Worm (Caenorhabditis elegans) whole organism, late embryonic: ENCODE results near the gene T07F12.2.

Experiments used
- C08G9.2 ChIP-seq: sonication (generic microtip); optimal IDR thresholded peaks from 2 replicates; lab custom pipeline; 2016; ENCODE audit warnings: mild to moderate bottlenecking, missing genetic modification characterization, moderate library complexity, missing compliant biosample characterization
- C38D4.7 ChIP-seq: fragments of 200-800 bp; sonication (Bioruptor generic); optimal IDR thresholded peaks from 2 replicates; lab custom pipeline; 2018; ENCODE audit warnings: mild to moderate bottlenecking, missing genetic modification characterization, moderate library complexity, missing compliant biosample characterization
- F13H6.1 ChIP-seq: sonication (generic microtip); optimal IDR thresholded peaks from 2 replicates; lab custom pipeline; 2016; ENCODE audit warnings: missing genetic modification characterization, missing compliant biosample characterization
- K09A11.1 ChIP-seq: sonication (generic microtip); optimal IDR thresholded peaks from 2 replicates; lab custom pipeline; 2017; ENCODE audit warnings: antibody characterized with exemption, mild to moderate bottlenecking, missing genetic modification characterization, missing compliant biosample characterization; ENCODE audit not compliant: insufficient read depth
- T23F11.4 ChIP-seq: fragments of 200-800 bp; sonication (Bioruptor generic); optimal IDR thresholded peaks from 2 replicates; lab custom pipeline; 2018; ENCODE audit warnings: mild to moderate bottlenecking, missing genetic modification characterization, missing compliant biosample characterization
- Y22D7AL.16 ChIP-seq: sonication (generic microtip); optimal IDR thresholded peaks from 2 replicates; lab custom pipeline; 2016; ENCODE audit warnings: missing genetic modification characterization, missing compliant biosample characterization
- ahr-1 ChIP-seq: sonication (generic microtip); optimal IDR thresholded peaks from 2 replicates; lab custom pipeline; 2016; ENCODE audit warnings: missing genetic modification characterization, missing compliant biosample characterization
- ama-1 ChIP-seq: fragments of 150-350 bp; optimal IDR thresholded peaks from 2 replicates; lab custom pipeline; 2014
- ceh-14 ChIP-seq: sonication (generic microtip); optimal IDR thresholded peaks from 2 replicates; lab custom pipeline; 2016; ENCODE audit warnings: missing genotype, missing genetic modification characterization, missing compliant biosample characterization
- ceh-19 ChIP-seq: fragments of 200-800 bp; sonication (Bioruptor generic); optimal IDR thresholded peaks from 2 replicates; lab custom pipeline; 2018; ENCODE audit warnings: mild to moderate bottlenecking, missing genetic modification characterization, missing compliant biosample characterization
- ceh-2 ChIP-seq: sonication (generic microtip); optimal IDR thresholded peaks from 2 replicates; lab custom pipeline; 2016; ENCODE audit warnings: missing genotype, missing genetic modification characterization, missing compliant biosample characterization
- ceh-22 ChIP-seq: sonication (generic microtip); optimal IDR thresholded peaks from 2 replicates; lab custom pipeline; 2017; ENCODE audit warnings: missing biosample characterization, missing genetic modification characterization
- ceh-24 ChIP-seq: sonication (generic microtip); optimal IDR thresholded peaks from 2 replicates; lab custom pipeline; 2016; ENCODE audit warnings: mild to moderate bottlenecking, missing genetic modification characterization, missing compliant biosample characterization
- ceh-30 ChIP-seq: fragments of 150-350 bp; optimal IDR thresholded peaks from 2 replicates; lab custom pipeline; 2014; ENCODE audit warnings: missing biosample characterization, missing genetic modification characterization
- ceh-31 ChIP-seq: sonication (generic microtip); optimal IDR thresholded peaks from 2 replicates; lab custom pipeline; 2016; ENCODE audit warnings: missing genetic modification characterization, missing compliant biosample characterization
- ceh-45 ChIP-seq: fragments of 200-800 bp; sonication (Bioruptor generic); IDR thresholded peaks from 2 replicates; pipeline ENCODE4 v1.3.6; 2022; ENCODE audit warnings: missing genetic modification reagents, missing genetic modification characterization, missing compliant biosample characterization
- ceh-9 ChIP-seq: sonication (generic microtip); optimal IDR thresholded peaks from 2 replicates; lab custom pipeline; 2016; ENCODE audit warnings: mild to moderate bottlenecking, missing genetic modification characterization, inconsistent platforms, missing compliant biosample characterization
- dve-1 ChIP-seq: sonication (generic microtip); optimal IDR thresholded peaks from 2 replicates; lab custom pipeline; 2017; ENCODE audit warnings: antibody characterized with exemption, mild to moderate bottlenecking, missing genetic modification characterization, missing compliant biosample characterization
- elt-2 ChIP-seq: sonication (generic microtip); optimal IDR thresholded peaks from 2 replicates; lab custom pipeline; 2016; ENCODE audit warnings: missing genetic modification reagents, missing genetic modification characterization, missing compliant biosample characterization
- elt-4 ChIP-seq: sonication (generic microtip); optimal IDR thresholded peaks from 2 replicates; lab custom pipeline; 2016; ENCODE audit warnings: missing genetic modification characterization, missing compliant biosample characterization
- ets-4 ChIP-seq: sonication (generic microtip); optimal IDR thresholded peaks from 2 replicates; lab custom pipeline; 2016; ENCODE audit warnings: missing genetic modification characterization, missing compliant biosample characterization
- eyg-1 ChIP-seq: sonication (generic microtip); optimal IDR thresholded peaks from 2 replicates; lab custom pipeline; 2016; ENCODE audit warnings: missing genotype, missing genetic modification characterization, missing compliant biosample characterization
- fax-1 ChIP-seq: sonication (generic microtip); optimal IDR thresholded peaks from 2 replicates; lab custom pipeline; 2016; ENCODE audit warnings: missing genotype, missing genetic modification characterization, missing compliant biosample characterization
- fkh-6 ChIP-seq: sonication (generic microtip); optimal IDR thresholded peaks from 2 replicates; lab custom pipeline; 2016; ENCODE audit warnings: missing genetic modification characterization, missing compliant biosample characterization
- gmeb-2 ChIP-seq: sonication (generic microtip); optimal IDR thresholded peaks from 2 replicates; lab custom pipeline; 2016; ENCODE audit warnings: missing genetic modification characterization, inconsistent platforms, missing compliant biosample characterization
- hlh-13 ChIP-seq: fragments of 200-800 bp; sonication (Bioruptor generic); optimal IDR thresholded peaks from 2 replicates; lab custom pipeline; 2018; ENCODE audit warnings: mild to moderate bottlenecking, missing genetic modification characterization, missing compliant biosample characterization
- hlh-15 ChIP-seq: sonication (generic microtip); optimal IDR thresholded peaks from 2 replicates; lab custom pipeline; 2016; ENCODE audit warnings: missing genetic modification characterization, missing compliant biosample characterization
- hlh-8 ChIP-seq: sonication (generic microtip); optimal IDR thresholded peaks from 2 replicates; lab custom pipeline; 2016; ENCODE audit warnings: missing genotype, missing genetic modification characterization, missing compliant biosample characterization
- lim-6 ChIP-seq: sonication (generic microtip); optimal IDR thresholded peaks from 2 replicates; lab custom pipeline; 2016; ENCODE audit warnings: missing genetic modification characterization, missing compliant biosample characterization
- nhr-232 ChIP-seq: sonication (generic microtip); optimal IDR thresholded peaks from 2 replicates; lab custom pipeline; 2016; ENCODE audit warnings: missing genetic modification characterization, missing compliant biosample characterization
- npax-4 ChIP-seq: sonication (generic microtip); optimal IDR thresholded peaks from 2 replicates; lab custom pipeline; 2016; ENCODE audit warnings: missing genetic modification characterization, missing compliant biosample characterization
- pag-3 ChIP-seq: sonication (generic microtip); optimal IDR thresholded peaks from 2 replicates; lab custom pipeline; 2016; ENCODE audit warnings: missing compliant biosample characterization, missing genetic modification characterization, borderline replicate concordance
- pat-9 ChIP-seq: fragments of 200-800 bp; sonication (Bioruptor generic); optimal IDR thresholded peaks from 2 replicates; lab custom pipeline; 2018; ENCODE audit warnings: mild to moderate bottlenecking, missing genetic modification characterization, moderate library complexity, missing compliant biosample characterization
- pha-2 ChIP-seq: sonication (generic microtip); optimal IDR thresholded peaks from 2 replicates; lab custom pipeline; 2017; ENCODE audit warnings: mild to moderate bottlenecking, missing genetic modification characterization, missing compliant biosample characterization
- pha-4 ChIP-seq: fragments of 150-350 bp; optimal IDR thresholded peaks from 2 replicates; lab custom pipeline; 2018; ENCODE audit warnings: missing biosample characterization, missing genetic modification reagents, missing genetic modification characterization
- rnt-1 ChIP-seq: sonication (generic microtip); optimal IDR thresholded peaks from 2 replicates; lab custom pipeline; 2016; ENCODE audit warnings: missing genetic modification characterization, missing compliant biosample characterization
- sdc-2 ChIP-seq: sonication (generic microtip); optimal IDR thresholded peaks from 2 replicates; lab custom pipeline; 2016; ENCODE audit warnings: missing genotype, missing genetic modification characterization, missing compliant biosample characterization
- sox-2 ChIP-seq: fragments of 200-800 bp; sonication (Bioruptor generic); IDR thresholded peaks from 2 replicates; pipeline ENCODE4 v1.3.6; 2022; ENCODE audit warnings: missing genetic modification reagents, missing genetic modification characterization, missing compliant biosample characterization
- sox-4 ChIP-seq: sonication (generic microtip); optimal IDR thresholded peaks from 2 replicates; lab custom pipeline; 2017; ENCODE audit warnings: mild to moderate bottlenecking, missing genetic modification characterization, inconsistent platforms, missing compliant biosample characterization
- syd-9 ChIP-seq: sonication (generic microtip); optimal IDR thresholded peaks from 2 replicates; lab custom pipeline; 2016; ENCODE audit warnings: mild to moderate bottlenecking, missing genetic modification characterization, moderate library complexity, missing compliant biosample characterization
- tbx-2 ChIP-seq: sonication (generic microtip); optimal IDR thresholded peaks from 2 replicates; lab custom pipeline; 2016; ENCODE audit warnings: missing genetic modification characterization, missing compliant biosample characterization
- tbx-7 ChIP-seq: sonication (generic microtip); optimal IDR thresholded peaks from 2 replicates; lab custom pipeline; 2016; ENCODE audit warnings: missing genotype, missing genetic modification characterization, missing compliant biosample characterization
- unc-3 ChIP-seq, 2 experiments: fragments of 200-800 bp in 1 of 2; sonication (Bioruptor generic) in 1 of 2; sonication (generic microtip) in 1 of 2; conservative IDR thresholded peaks in 1 of 2; optimal IDR thresholded peaks in 1 of 2; 2 replicates each; pipeline versions ENCODE4 v1.3.6 to Lab custom; 2016 to 2022; ENCODE audit warnings: missing compliant biosample characterization in 2 of 2, missing genetic modification characterization in 2 of 2, missing genetic modification reagents in 1 of 2
- unc-42 ChIP-seq: sonication (generic microtip); optimal IDR thresholded peaks from 2 replicates; lab custom pipeline; 2016; ENCODE audit warnings: missing genotype, missing genetic modification characterization, missing compliant biosample characterization
- unc-86 ChIP-seq: sonication (generic microtip); optimal IDR thresholded peaks from 2 replicates; lab custom pipeline; 2016; ENCODE audit warnings: missing genetic modification characterization, missing compliant biosample characterization
- zip-5 ChIP-seq: sonication (generic microtip); optimal IDR thresholded peaks from 2 replicates; lab custom pipeline; 2016; ENCODE audit warnings: missing genetic modification characterization, missing compliant biosample characterization

The T07F12.2 gene

DNA sequence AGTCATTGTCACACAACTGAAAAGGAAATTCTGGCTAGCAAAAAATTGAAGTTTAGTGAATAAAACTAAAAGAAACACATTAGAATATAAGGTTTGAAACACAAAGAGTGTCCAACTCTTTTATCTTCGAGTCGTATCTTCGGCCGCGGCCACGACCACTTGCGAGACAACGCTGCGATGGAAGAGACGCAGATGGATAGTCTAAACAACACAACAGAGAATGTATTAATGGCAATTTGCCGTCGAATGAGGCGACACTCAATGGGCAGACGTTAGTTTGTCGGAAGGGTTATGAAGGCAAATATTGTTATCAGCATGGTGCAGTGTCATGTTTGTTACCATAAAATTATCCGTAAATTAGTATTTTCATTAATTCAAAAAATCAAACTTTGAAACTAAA, 37.0 kb upstream of the T07F12.2 start, which contains the start of gene F39C12.1:
Gene F39C12.1 (minus strand): TSS at position 136 of the 400 bp plus-strand sequence.
- TF ChIP-seq elt-2 (no peak), fax-1 (tag; lab: Kevin White, UChicago) (no peak), dve-1 (tag; lab: Kevin White, UChicago) (peak; percentile 11), ceh-14 (tag; lab: Kevin White, UChicago) (no peak), pha-4 (tag; lab: Kevin White, UChicago) (no peak), hlh-13 (GFP tag; lab: Kevin White, UChicago) (no peak), pag-3 (tag; lab: Kevin White, UChicago) (no peak), ahr-1 (tag; lab: Kevin White, UChicago) (no peak), hlh-15 (tag; lab: Kevin White, UChicago) (no peak), unc-42 (tag; lab: Kevin White, UChicago) (peak; percentile 52), ceh-9 (tag; lab: Kevin White, UChicago) (no peak), nhr-232 (tag; lab: Kevin White, UChicago) (no peak), unc-3 (GFP tag; conservative IDR thresholded peaks at IDR 0.05; lab: Robert Waterston, UW) (no peak), unc-3 (tag; optimal IDR thresholded peaks at IDR 0.05; lab: Kevin White, UChicago) (no peak), Y22D7AL.16 (no peak), K09A11.1 (no peak), rnt-1 (tag; lab: Kevin White, UChicago) (no peak), tbx-7 (tag; lab: Kevin White, UChicago) (no peak), pat-9 (tag; lab: Kevin White, UChicago) (no peak), elt-4 (tag; lab: Kevin White, UChicago) (no peak), syd-9 (tag; lab: Kevin White, UChicago) (no peak), ets-4 (tag; lab: Kevin White, UChicago) (peak; percentile 44), tbx-2 (tag; lab: Kevin White, UChicago) (peak; percentile 56), ceh-2 (tag; lab: Kevin White, UChicago) (peak; percentile 52), C38D4.7 (GFP tag; lab: Kevin White, UChicago) (no peak), ceh-24 (tag; lab: Kevin White, UChicago) (no peak), ceh-19 (GFP tag; lab: Kevin White, UChicago) (no peak), sox-2 (GFP tag; lab: Robert Waterston, UW) (no peak), ceh-31 (tag; lab: Kevin White, UChicago) (peak; percentile 65), T23F11.4 (GFP tag; lab: Kevin White, UChicago) (no peak), ceh-45 (no peak), eyg-1 (tag; lab: Kevin White, UChicago) (no peak), pha-2 (no peak), sdc-2 (tag; lab: Kevin White, UChicago) (no peak), lim-6 (no peak), hlh-8 (tag; lab: Kevin White, UChicago) (no peak), C08G9.2 (peak; percentile 56), ama-1 (lab: Kevin White, UChicago) (no peak)

DNA sequence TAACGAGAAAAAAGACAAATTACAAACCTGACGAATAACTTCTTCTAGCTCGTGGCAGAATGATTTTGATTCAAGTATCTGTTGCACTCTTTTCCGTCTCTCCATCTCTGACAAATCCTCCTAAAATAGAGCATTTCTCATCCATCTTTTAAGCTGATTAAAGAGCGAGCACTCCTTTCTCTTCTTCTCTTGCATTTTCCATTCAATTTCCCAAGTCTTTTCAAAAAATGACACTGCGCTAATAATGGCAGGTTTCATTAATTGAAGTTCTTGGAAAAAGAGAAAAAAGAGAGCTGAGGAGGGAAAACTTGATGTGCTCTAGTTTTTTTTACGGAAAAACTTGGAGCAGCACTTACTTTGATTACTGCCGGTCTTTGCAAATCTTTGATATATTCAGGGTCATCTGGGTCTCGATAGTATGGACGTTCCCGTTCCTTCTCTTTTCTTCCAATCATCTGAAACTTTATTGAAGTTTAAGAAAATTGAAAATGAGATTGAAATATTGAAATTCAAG, 30.4 kb upstream of the T07F12.2 start, which contains the start of gene add-1:
Gene add-1 (minus strand): TSS at position 464 of the 514 bp plus-strand sequence.
- TF ChIP-seq unc-42 (tag; lab: Kevin White, UChicago) = peak; percentile 47
- TF ChIP-seq F13H6.1 (tag; lab: Kevin White, UChicago) = no peak
- TF ChIP-seq gmeb-2 (tag; lab: Kevin White, UChicago) = no peak

DNA sequence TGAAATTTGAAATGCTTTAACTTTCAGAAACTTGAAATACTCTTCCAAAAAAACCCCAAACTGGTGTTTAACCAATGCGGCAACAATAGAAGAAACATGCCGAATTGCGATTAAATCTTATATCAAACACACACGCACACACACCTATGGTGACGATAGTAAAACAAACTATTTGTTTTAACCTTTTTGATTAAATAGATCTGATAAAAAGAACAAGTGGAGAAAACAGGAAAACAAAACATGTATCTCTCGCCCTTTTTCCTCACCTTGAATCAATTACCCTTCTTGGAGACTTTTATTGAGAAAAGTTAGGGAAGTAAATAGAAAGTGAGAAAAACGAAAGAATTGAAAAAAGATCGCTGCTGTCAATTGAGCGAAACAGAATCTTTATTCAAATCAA, 28.6 kb upstream of the T07F12.2 start:
- no peak for TF ChIP-seq ets-4 (tag; lab: Kevin White, UChicago)
- TF ChIP-seq hlh-13 (GFP tag; lab: Kevin White, UChicago) = no peak
- no peak for TF ChIP-seq elt-2
- no peak for TF ChIP-seq pat-9 (tag; lab: Kevin White, UChicago)
- no peak for TF ChIP-seq npax-4 (tag; lab: Kevin White, UChicago)
- TF ChIP-seq hlh-15 (tag; lab: Kevin White, UChicago) = no peak
- no peak for TF ChIP-seq fkh-6 (tag; lab: Kevin White, UChicago)
- no peak for TF ChIP-seq sdc-2 (tag; lab: Kevin White, UChicago)
- TF ChIP-seq lim-6 = no peak
- no peak for TF ChIP-seq eyg-1 (tag; lab: Kevin White, UChicago)
- TF ChIP-seq ceh-22 (tag; lab: Kevin White, UChicago) = no peak
- no peak for TF ChIP-seq T23F11.4 (GFP tag; lab: Kevin White, UChicago)
- no peak for TF ChIP-seq ceh-30
- TF ChIP-seq unc-86 = no peak
- no peak for TF ChIP-seq Y22D7AL.16
- no peak for TF ChIP-seq zip-5 (tag; lab: Kevin White, UChicago)
- TF ChIP-seq sox-4 = no peak
